Fruit fly (Drosophila melanogaster) whole organism, embryonic: ENCODE data around the gene CG4820.

ENCODE experiments used
- BEAF-32 ChIP-seq: fragments of 200-800 bp; sonication (Bioruptor generic); optimal IDR thresholded peaks from 3 replicates; lab custom pipeline; 2017; ENCODE audit warnings: missing biosample characterization, missing genetic modification characterization, mild to moderate bottlenecking, moderate library complexity, missing genetic modification reagents
- Bgb ChIP-seq: fragments of 200-800 bp; sonication (Bioruptor generic); IDR thresholded peaks from 2 replicates; pipeline ENCODE4 v1.3.6; 2022; ENCODE audit warnings: missing biosample characterization, missing genetic modification characterization; ENCODE audit not compliant: partially characterized antibody
- CG11398 ChIP-seq: fragments of 200-800 bp; sonication (Bioruptor generic); optimal IDR thresholded peaks from 2 replicates; lab custom pipeline; 2016; ENCODE audit warnings: missing biosample characterization, missing genetic modification characterization
- CG12071 ChIP-seq: fragments of 200-800 bp; sonication (Bioruptor generic); optimal IDR thresholded peaks from 3 replicates; lab custom pipeline; 2018; ENCODE audit warnings: missing biosample characterization, mild to moderate bottlenecking, missing genetic modification characterization
- CG1647 ChIP-seq: fragments of 200-800 bp; sonication (Bioruptor generic); optimal IDR thresholded peaks from 3 replicates; lab custom pipeline; 2016; ENCODE audit warnings: missing biosample characterization, missing genetic modification characterization
- CG2712 ChIP-seq: fragments of 200-800 bp; optimal IDR thresholded peaks from 3 replicates; lab custom pipeline; 2019; ENCODE audit warnings: missing biosample characterization, mild to moderate bottlenecking, missing genetic modification characterization, moderate library complexity
- CG31441 ChIP-seq: fragments of 200-800 bp; sonication (Bioruptor generic); IDR thresholded peaks from 2 replicates; pipeline ENCODE4 v1.3.6; 2022; ENCODE audit warnings: missing biosample characterization, missing genetic modification characterization
- CG33213 ChIP-seq: fragments of 200-800 bp; sonication (Bioruptor generic); optimal IDR thresholded peaks from 3 replicates; lab custom pipeline; 2016; ENCODE audit warnings: missing biosample characterization, missing genetic modification characterization
- Dek ChIP-seq: fragments of 200-800 bp; sonication (Bioruptor generic); optimal IDR thresholded peaks from 3 replicates; lab custom pipeline; 2019; ENCODE audit warnings: missing biosample characterization, mild to moderate bottlenecking, missing genetic modification characterization, moderate library complexity
- Dfd ChIP-seq, 2 experiments: fragments of >200 bp; optimal IDR thresholded peaks; 2 replicates each; lab custom pipeline; 2017; ENCODE audit warnings: missing biosample characterization in 2 of 2, missing genetic modification characterization in 2 of 2
- Dip2 ChIP-seq: fragments of 200-800 bp; sonication (Bioruptor generic); IDR thresholded peaks from 2 replicates; pipeline ENCODE4 v1.3.6; 2022; ENCODE audit warnings: missing biosample characterization, missing genetic modification characterization
- Elba2 ChIP-seq: fragments of 200-800 bp; sonication (Bioruptor generic); optimal IDR thresholded peaks from 3 replicates; lab custom pipeline; 2016; ENCODE audit warnings: missing biosample characterization, missing genetic modification characterization
- Fer2 ChIP-seq: fragments of 200-800 bp; sonication (Bioruptor generic); optimal IDR thresholded peaks from 2 replicates; lab custom pipeline; 2018; ENCODE audit warnings: missing biosample characterization, mild to moderate bottlenecking, missing genetic modification characterization, moderate library complexity
- HLHmδ ChIP-seq: fragments of 200-800 bp; sonication (Bioruptor generic); optimal IDR thresholded peaks from 2 replicates; lab custom pipeline; 2018; ENCODE audit warnings: missing biosample characterization, mild to moderate bottlenecking, missing genetic modification characterization, moderate library complexity
- Kr ChIP-seq: fragments of 200-800 bp; sonication (Bioruptor generic); optimal IDR thresholded peaks from 2 replicates; lab custom pipeline; 2017; ENCODE audit warnings: missing biosample characterization, mild to moderate bottlenecking, missing genetic modification characterization
- Optix ChIP-seq: fragments of 200-800 bp; sonication (Bioruptor generic); IDR thresholded peaks from 3 replicates; pipeline ENCODE4 v1.3.6; 2022; ENCODE audit warnings: missing biosample characterization, missing genetic modification characterization
- Stat92E ChIP-seq, 3 experiments: fragments of >200 bp in 2 of 3; fragments of 200-800 bp in 1 of 3; sonication (Bioruptor generic) in 1 of 3; optimal IDR thresholded peaks; 2 replicates each; lab custom pipeline; 2017 to 2019; ENCODE audit warnings: missing biosample characterization in 3 of 3, missing genetic modification characterization in 3 of 3, mild to moderate bottlenecking in 1 of 3, moderate library complexity in 1 of 3
- Trl ChIP-seq, 3 experiments: fragments of >200 bp in 2 of 3; fragments of 200-800 bp in 1 of 3; sonication (Bioruptor generic) in 1 of 3; optimal IDR thresholded peaks; 2 replicates in 1 of 3; 3 replicates in 2 of 3; lab custom pipeline; 2016 to 2017; ENCODE audit warnings: missing biosample characterization in 1 of 3, missing genetic modification characterization in 1 of 3
- Vsx1 ChIP-seq: fragments of 200-800 bp; sonication (Bioruptor generic); optimal IDR thresholded peaks from 2 replicates; lab custom pipeline; 2017; ENCODE audit warnings: missing biosample characterization, mild to moderate bottlenecking, missing genetic modification characterization, missing genetic modification reagents
- ab ChIP-seq: fragments of 200-800 bp; sonication (Bioruptor generic); optimal IDR thresholded peaks from 2 replicates; lab custom pipeline; 2016; ENCODE audit warnings: missing biosample characterization, missing genetic modification characterization
- aop ChIP-seq: fragments of 200-800 bp; sonication (Bioruptor generic); IDR thresholded peaks from 2 replicates; pipeline ENCODE4 v1.3.6; 2022; ENCODE audit warnings: missing biosample characterization, missing genetic modification characterization
- ara ChIP-seq: fragments of 200-800 bp; sonication (Bioruptor generic); IDR thresholded peaks from 2 replicates; pipeline ENCODE4 v1.3.6; 2022; ENCODE audit warnings: missing biosample characterization, missing genetic modification characterization
- bbx ChIP-seq: fragments of 200-800 bp; sonication (Bioruptor generic); IDR thresholded peaks from 2 replicates; pipeline ENCODE4 v1.3.6; 2022; ENCODE audit warnings: missing biosample characterization, missing genetic modification characterization; ENCODE audit not compliant: partially characterized antibody
- btn ChIP-seq: fragments of 200-800 bp; sonication (Bioruptor generic); optimal IDR thresholded peaks from 2 replicates; lab custom pipeline; 2016; ENCODE audit warnings: missing biosample characterization, missing genetic modification characterization
- chinmo ChIP-seq: fragments of 200-800 bp; sonication (Bioruptor generic); IDR thresholded peaks from 4 replicates; pipeline ENCODE4 v1.3.6; 2022; ENCODE audit warnings: missing biosample characterization, missing genetic modification characterization; ENCODE audit not compliant: partially characterized antibody
- dmrt11E ChIP-seq: fragments of 200-800 bp; sonication (Bioruptor generic); optimal IDR thresholded peaks from 3 replicates; lab custom pipeline; 2018; ENCODE audit warnings: missing biosample characterization, mild to moderate bottlenecking, missing genetic modification characterization, moderate library complexity
- dpn ChIP-seq, 2 experiments: fragments of 200-800 bp; sonication (Bioruptor generic); optimal IDR thresholded peaks; 3 replicates each; lab custom pipeline; 2016; ENCODE audit warnings: missing biosample characterization in 2 of 2, missing genetic modification characterization in 2 of 2
- eve ChIP-seq, 2 experiments: fragments of >200 bp; optimal IDR thresholded peaks; 2 replicates each; lab custom pipeline; 2017; ENCODE audit warnings: missing biosample characterization in 2 of 2, missing genetic modification characterization in 2 of 2
- eyg ChIP-seq: fragments of 200-800 bp; sonication (Bioruptor generic); optimal IDR thresholded peaks from 3 replicates; lab custom pipeline; 2016; ENCODE audit warnings: missing biosample characterization, missing genetic modification characterization
- gcm2 ChIP-seq: fragments of 200-800 bp; sonication (Bioruptor generic); optimal IDR thresholded peaks from 2 replicates; lab custom pipeline; 2016; ENCODE audit warnings: missing biosample characterization, missing genetic modification characterization
- her ChIP-seq: fragments of 200-800 bp; sonication (Bioruptor generic); optimal IDR thresholded peaks from 2 replicates; lab custom pipeline; 2016; ENCODE audit warnings: missing biosample characterization, missing genetic modification characterization
- hkb ChIP-seq, 2 experiments: fragments of 200-800 bp in 1 of 2; fragments of >200 bp in 1 of 2; sonication (Bioruptor generic) in 1 of 2; IDR thresholded peaks in 1 of 2; optimal IDR thresholded peaks in 1 of 2; 2 replicates each; pipeline versions ENCODE4 v1.3.6 to Lab custom; 2017 to 2022; ENCODE audit warnings: missing biosample characterization in 1 of 2, missing genetic modification characterization in 1 of 2
- ken ChIP-seq: fragments of 200-800 bp; sonication (Bioruptor generic); IDR thresholded peaks from 3 replicates; pipeline ENCODE4 v1.3.6; 2022; ENCODE audit warnings: missing biosample characterization, missing genetic modification characterization
- lola ChIP-seq, 3 experiments: fragments of >200 bp in 2 of 3; fragments of 200-800 bp in 1 of 3; sonication (Bioruptor generic) in 1 of 3; optimal IDR thresholded peaks; 2 replicates each; lab custom pipeline; 2017 to 2019; ENCODE audit warnings: missing biosample characterization in 3 of 3, missing genetic modification characterization in 3 of 3, mild to moderate bottlenecking in 1 of 3, moderate library complexity in 1 of 3
- maf-S ChIP-seq: fragments of 200-800 bp; sonication (Bioruptor generic); optimal IDR thresholded peaks from 2 replicates; lab custom pipeline; 2016; ENCODE audit warnings: missing biosample characterization, missing genetic modification characterization
- mam ChIP-seq: fragments of 200-800 bp; sonication (Bioruptor generic); optimal IDR thresholded peaks from 3 replicates; lab custom pipeline; 2016; ENCODE audit warnings: missing biosample characterization, missing genetic modification characterization
- nom ChIP-seq: fragments of 200-800 bp; sonication (Bioruptor generic); optimal IDR thresholded peaks from 2 replicates; lab custom pipeline; 2017; ENCODE audit warnings: missing biosample characterization, missing genetic modification characterization, mild to moderate bottlenecking, moderate library complexity, missing genetic modification reagents
- pnt ChIP-seq: fragments of 200-800 bp; sonication (Bioruptor generic); optimal IDR thresholded peaks from 3 replicates; lab custom pipeline; 2016; ENCODE audit warnings: missing biosample characterization, missing genetic modification characterization
- pzg ChIP-seq: fragments of 200-800 bp; sonication (Bioruptor generic); optimal IDR thresholded peaks from 3 replicates; lab custom pipeline; 2018; ENCODE audit warnings: missing biosample characterization, mild to moderate bottlenecking, missing genetic modification characterization, moderate library complexity
- row ChIP-seq: fragments of 200-800 bp; sonication (Bioruptor generic); IDR thresholded peaks from 3 replicates; pipeline ENCODE4 v1.3.6; 2022; ENCODE audit warnings: missing biosample characterization, missing genetic modification characterization
- run ChIP-seq: fragments of 200-800 bp; sonication (Bioruptor generic); optimal IDR thresholded peaks from 3 replicates; lab custom pipeline; 2018; ENCODE audit warnings: missing biosample characterization, mild to moderate bottlenecking, missing genetic modification characterization
- sr ChIP-seq: fragments of 200-800 bp; sonication (Bioruptor generic); IDR thresholded peaks from 3 replicates; pipeline ENCODE4 v1.3.6; 2022; ENCODE audit warnings: missing biosample characterization, missing genetic modification characterization
- sug ChIP-seq: fragments of 200-800 bp; optimal IDR thresholded peaks from 2 replicates; lab custom pipeline; 2019; ENCODE audit warnings: missing biosample characterization, mild to moderate bottlenecking, missing genetic modification characterization, moderate library complexity
- zen ChIP-seq: fragments of 200-800 bp; sonication (Bioruptor generic); optimal IDR thresholded peaks from 3 replicates; lab custom pipeline; 2018; ENCODE audit warnings: missing biosample characterization, mild to moderate bottlenecking, missing genetic modification characterization, moderate library complexity

CG4820 gene

DNA sequence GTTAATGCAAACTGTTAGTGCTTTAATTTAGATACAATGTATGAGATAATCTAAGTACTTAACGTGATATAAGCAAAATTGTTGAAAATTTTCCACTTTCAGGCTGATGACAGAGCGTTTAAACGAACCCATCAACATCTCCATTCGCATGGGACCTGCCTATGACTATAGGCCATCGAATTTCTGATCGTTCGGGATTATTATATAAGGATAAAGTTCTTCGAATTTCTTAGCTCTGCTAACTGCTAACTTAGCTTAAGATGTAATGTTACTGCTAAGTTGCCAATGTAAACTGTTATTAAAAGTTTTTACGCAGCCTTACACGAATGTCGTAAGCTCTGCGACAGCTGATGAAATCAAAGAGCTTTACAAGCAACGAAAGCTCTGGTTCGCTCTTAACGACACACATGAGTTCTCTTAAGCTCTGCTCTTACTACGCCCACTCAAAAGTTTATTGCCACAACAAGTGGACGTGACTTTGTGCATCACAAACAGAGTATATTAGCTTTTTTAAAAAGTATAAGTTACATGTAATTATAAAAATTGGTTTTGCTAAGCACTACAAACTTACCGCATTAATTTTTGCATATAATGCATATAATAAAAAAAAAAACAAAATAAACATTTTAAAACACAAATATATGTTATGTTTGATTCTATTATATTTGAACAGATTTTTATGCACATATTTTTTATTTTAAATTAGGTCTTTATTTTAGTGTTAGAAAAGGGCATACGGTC, 19.5 kb upstream of the CG4820 start (continued):
- peak; percentile 97 for TF ChIP-seq CG2712 (tag; lab: Kevin White, UChicago)
- peak; percentile 80 for TF ChIP-seq Dip2
- TF ChIP-seq zen (tag; lab: Kevin White, UChicago) = peak; percentile 96
- TF ChIP-seq maf-S = peak; percentile 81
- peak; percentile 10 for TF ChIP-seq btn
- TF ChIP-seq CG12071 (GFP tag; lab: Kevin White, UChicago) = peak; percentile 91
- TF ChIP-seq Dfd (GFP tag; optimal IDR thresholded peaks at IDR 0.05; lab: Kevin White, UChicago) = peak in 1 of 2 experiments; percentile 95
- TF ChIP-seq sug = peak; percentile 93
- TF ChIP-seq run (tag; lab: Kevin White, UChicago) = peak; percentile 98
- TF ChIP-seq ara (GFP tag; lab: Robert Waterston, UW) = peak; percentile 96
- TF ChIP-seq Stat92E (GFP tag; optimal IDR thresholded peaks at IDR 0.05; lab: Kevin White, UChicago) = peak in 1 of 3 experiments; percentile 99
- TF ChIP-seq row (GFP tag; lab: Robert Waterston, UW) = peak; percentile 99
- TF ChIP-seq Fer2 = peak; percentile 97
- peak; percentile 81 for TF ChIP-seq CG1647 (GFP tag; lab: Kevin White, UChicago)
- TF ChIP-seq dpn (GFP tag; optimal IDR thresholded peaks at IDR 0.05; lab: Kevin White, UChicago) = peak; percentile 96 to 97
- TF ChIP-seq Dek (tag; lab: Kevin White, UChicago) = peak; percentile 99
- TF ChIP-seq ken (GFP tag; lab: Robert Waterston, UW) = peak; percentile 96
- peak; percentile 81 for TF ChIP-seq pnt (GFP tag; lab: Kevin White, UChicago)
- peak; percentile 4 for TF ChIP-seq pzg (GFP tag; lab: Kevin White, UChicago)
- TF ChIP-seq Elba2 (GFP tag; lab: Kevin White, UChicago) = no peak
- TF ChIP-seq nom = peak; percentile 89
- TF ChIP-seq HLHmδ (GFP tag; lab: Kevin White, UChicago) = no peak
- peak; percentile 90 for TF ChIP-seq dmrt11E
- TF ChIP-seq Kr = no peak
- peak in 1 of 2 experiments; percentile 99 for TF ChIP-seq eve (GFP tag; optimal IDR thresholded peaks at IDR 0.05; lab: Kevin White, UChicago)
- TF ChIP-seq BEAF-32 = peak; percentile 14
- peak; percentile 18 for TF ChIP-seq her (GFP tag; lab: Kevin White, UChicago)

DNA sequence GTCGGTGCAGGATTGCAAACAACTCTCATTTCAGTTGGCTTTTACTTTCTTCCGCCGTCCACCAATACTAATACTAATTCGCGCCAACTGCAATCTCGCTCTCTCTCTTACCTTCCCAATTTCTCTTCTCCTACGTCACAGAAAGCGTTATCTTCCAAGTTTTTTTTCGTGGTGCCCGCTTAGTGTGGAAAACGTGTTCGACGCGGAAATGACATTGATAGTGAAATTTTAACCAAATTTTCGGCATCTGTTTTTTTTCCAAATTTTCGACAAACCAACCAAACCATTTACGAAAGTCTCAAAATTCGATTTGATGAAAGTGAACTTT, 19.0 kb upstream of the CG4820 start, which contains the start of gene cu:
TSS of gene cu (plus strand) at position 204 of the 328 bp plus-strand sequence.
- TF ChIP-seq Trl (optimal IDR thresholded peaks at IDR 0.05; lab: Kevin White, UChicago) (peak; percentile 54 to 58), Trl (GFP tag; optimal IDR thresholded peaks at IDR 0.05; lab: Kevin White, UChicago) (no peak), sr (GFP tag; lab: Robert Waterston, UW) (peak; percentile 6), CG11398 (peak; percentile 71), mam (peak; percentile 90), CG33213 (GFP tag; lab: Kevin White, UChicago) (peak; percentile 75), ara (GFP tag; lab: Robert Waterston, UW) (no peak), CG31441 (GFP tag; lab: Robert Waterston, UW) (peak; percentile 44; the same call in 1 of the 2 replicates), Vsx1 (GFP tag; lab: Kevin White, UChicago) (no peak), chinmo (no peak), Bgb (GFP tag; lab: Robert Waterston, UW) (peak; percentile 26; the same call in 1 of the 2 replicates), Optix (GFP tag; lab: Robert Waterston, UW) (peak; percentile 85; the same call in 2 of the 3 replicates), hkb (optimal IDR thresholded peaks at IDR 0.05; lab: Kevin White, UChicago) (peak; percentile 33), hkb (GFP tag; IDR thresholded peaks at IDR 0.05; lab: Robert Waterston, UW) (no peak), gcm2 (GFP tag; lab: Kevin White, UChicago) (peak; percentile 50), aop (GFP tag; lab: Robert Waterston, UW) (peak; percentile 49; the same call in 1 of the 2 replicates), bbx (GFP tag; lab: Robert Waterston, UW) (peak; percentile 13; the same call in 1 of the 2 replicates), lola (GFP tag; optimal IDR thresholded peaks at IDR 0.05; lab: Kevin White, UChicago) (peak in 1 of 3 experiments; percentile 26), ab (GFP tag; lab: Kevin White, UChicago) (peak; percentile 76), Dfd (GFP tag; optimal IDR thresholded peaks at IDR 0.05; lab: Kevin White, UChicago) (peak in 1 of 2 experiments; percentile 28), eyg (GFP tag; lab: Kevin White, UChicago) (no peak)
